Fruit fly (Drosophila melanogaster): Measurements from ENCODE around the gene Nup43.

Nup43 gene

DNA sequence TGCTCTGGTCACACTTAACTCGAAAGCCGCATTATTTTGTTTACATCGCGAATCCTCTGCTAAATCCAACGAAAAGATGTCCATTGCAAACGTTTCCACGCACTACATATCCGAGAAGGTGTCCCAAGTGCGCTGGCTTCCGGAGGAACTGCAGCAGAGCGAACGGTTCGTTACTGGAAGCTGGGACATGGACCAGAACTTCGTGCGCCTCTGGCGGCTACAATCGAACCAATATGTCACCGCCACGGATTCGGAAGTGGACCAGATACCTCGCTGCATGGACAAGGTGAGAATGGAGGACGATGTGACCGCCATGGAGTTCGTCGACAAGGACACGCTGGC is 177 bp downstream of the Nup43 start:
- TF ChIP-seq CG12768 (GFP tag; optimal IDR thresholded peaks at IDR 0.05), result no peak
- TF ChIP-seq Clk (GFP tag; optimal IDR thresholded peaks at IDR 0.05), result no peak
- no peak for TF ChIP-seq bab1 (GFP tag; optimal IDR thresholded peaks at IDR 0.05)
- TF ChIP-seq CG7045 (GFP tag; optimal IDR thresholded peaks at IDR 0.05), result no peak
- TF ChIP-seq kay (GFP tag; ENCODE audit: borderline replicate concordance), result no peak
- TF ChIP-seq pad (GFP tag; optimal IDR thresholded peaks at IDR 0.05), result no peak
- no peak for TF ChIP-seq cic (GFP tag; optimal IDR thresholded peaks at IDR 0.05)
- no peak for TF ChIP-seq Hr96 (GFP tag; optimal IDR thresholded peaks at IDR 0.05)
- no peak for TF ChIP-seq Crg-1 (GFP tag; optimal IDR thresholded peaks at IDR 0.05)
- no peak for TF ChIP-seq CG33017 (tag; optimal IDR thresholded peaks at IDR 0.05)
- no peak for TF ChIP-seq CG1620 (GFP tag; optimal IDR thresholded peaks at IDR 0.05)
- no peak for TF ChIP-seq CG7101 (tag; optimal IDR thresholded peaks at IDR 0.05)

dm6 chr3R:18368595-18368994 is 2.2 kb downstream of the Nup43 start:
- TF ChIP-seq Clk (GFP tag; optimal IDR thresholded peaks at IDR 0.05) (no peak), CG33017 (tag; optimal IDR thresholded peaks at IDR 0.05) (no peak), Mnt (GFP tag; optimal IDR thresholded peaks at IDR 0.05) (no peak), CG14711 (tag; optimal IDR thresholded peaks at IDR 0.05) (no peak), cnc (optimal IDR thresholded peaks at IDR 0.05) (no peak), Crg-1 (GFP tag; optimal IDR thresholded peaks at IDR 0.05) (no peak), CG12768 (GFP tag; optimal IDR thresholded peaks at IDR 0.05) (no peak), ovo (GFP tag; optimal IDR thresholded peaks at IDR 0.05) (no peak), tj (GFP tag; optimal IDR thresholded peaks at IDR 0.05) (no peak), CG1620 (GFP tag; optimal IDR thresholded peaks at IDR 0.05) (no peak), kay (GFP tag; ENCODE audit: borderline replicate concordance) (no peak), pad (GFP tag; optimal IDR thresholded peaks at IDR 0.05) (no peak), cic (GFP tag; optimal IDR thresholded peaks at IDR 0.05) (no peak), CG7045 (GFP tag; optimal IDR thresholded peaks at IDR 0.05) (no peak), toe (GFP tag; optimal IDR thresholded peaks at IDR 0.05) (no peak), Hr96 (GFP tag; optimal IDR thresholded peaks at IDR 0.05) (no peak), CG7101 (tag; optimal IDR thresholded peaks at IDR 0.05) (no peak), CG11617 (GFP tag; optimal IDR thresholded peaks at IDR 0.05) (no peak)

- TF ChIP-seq bab1 (GFP tag; optimal IDR thresholded peaks at IDR 0.05) (no peak), tj (GFP tag; optimal IDR thresholded peaks at IDR 0.05) (peak; percentile 22), pad (GFP tag; optimal IDR thresholded peaks at IDR 0.05) (no peak)
Measured at dm6 chr3R:18371346-18371745, 4.9 kb downstream of the Nup43 start.

DNA sequence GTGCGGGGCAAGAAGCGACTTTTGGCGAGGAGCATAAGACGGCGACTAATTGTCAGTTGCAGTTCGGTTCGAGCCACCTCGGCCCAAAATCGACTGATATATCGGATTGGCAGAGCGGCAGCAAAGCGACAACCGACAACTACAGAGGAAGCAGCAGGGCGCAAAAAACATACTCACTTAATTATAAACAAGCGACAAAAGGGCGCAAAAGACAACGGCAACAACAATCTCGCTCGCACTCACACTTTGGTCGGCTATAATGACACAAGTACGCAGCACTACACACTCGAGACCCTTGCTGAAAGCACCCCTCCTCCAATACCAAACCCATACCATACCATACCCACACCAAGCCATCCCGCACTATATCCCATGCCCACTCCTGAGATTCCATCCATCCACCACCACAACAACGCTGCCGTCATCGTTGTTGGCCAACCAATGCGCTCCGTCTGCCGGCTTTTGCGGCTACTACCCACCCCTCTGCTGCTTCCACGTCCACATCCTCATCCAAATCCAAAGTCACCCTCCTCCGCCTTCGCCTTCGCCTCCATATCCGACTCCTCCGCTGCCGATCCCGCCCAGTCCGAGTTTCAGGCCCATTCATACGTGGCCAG is 6.4 kb downstream of the Nup43 start, which contains the start of gene gl:
Gene gl (minus strand): TSS at position 51 of the 617 bp plus-strand sequence.
- TF ChIP-seq CG5204 (GFP tag; optimal IDR thresholded peaks at IDR 0.05) (no peak), Mnt (GFP tag; optimal IDR thresholded peaks at IDR 0.05) (no peak), pad (GFP tag; optimal IDR thresholded peaks at IDR 0.05) (no peak), Hr96 (GFP tag; optimal IDR thresholded peaks at IDR 0.05) (no peak), CG1620 (GFP tag; optimal IDR thresholded peaks at IDR 0.05) (no peak), CG12768 (GFP tag; optimal IDR thresholded peaks at IDR 0.05) (no peak), CG33017 (tag; optimal IDR thresholded peaks at IDR 0.05) (no peak), kay (GFP tag; ENCODE audit: borderline replicate concordance) (no peak), tj (GFP tag; optimal IDR thresholded peaks at IDR 0.05) (no peak), CG7045 (GFP tag; optimal IDR thresholded peaks at IDR 0.05) (no peak), CG7101 (tag; optimal IDR thresholded peaks at IDR 0.05) (no peak), CG11617 (GFP tag; optimal IDR thresholded peaks at IDR 0.05) (no peak), Clk (GFP tag; optimal IDR thresholded peaks at IDR 0.05) (no peak), toe (GFP tag; optimal IDR thresholded peaks at IDR 0.05) (no peak), CG14711 (tag; optimal IDR thresholded peaks at IDR 0.05) (no peak), cnc (optimal IDR thresholded peaks at IDR 0.05) (no peak), bab1 (GFP tag; optimal IDR thresholded peaks at IDR 0.05) (no peak), Crg-1 (GFP tag; optimal IDR thresholded peaks at IDR 0.05) (no peak), ovo (GFP tag; optimal IDR thresholded peaks at IDR 0.05) (no peak)

- peak; percentile 71 for TF ChIP-seq kay (GFP tag; ENCODE audit: borderline replicate concordance)
- no peak for TF ChIP-seq bab1 (GFP tag; optimal IDR thresholded peaks at IDR 0.05)
Measured at dm6 chr3R:18380251-18380812, 13.9 kb downstream of the Nup43 start.

DNA sequence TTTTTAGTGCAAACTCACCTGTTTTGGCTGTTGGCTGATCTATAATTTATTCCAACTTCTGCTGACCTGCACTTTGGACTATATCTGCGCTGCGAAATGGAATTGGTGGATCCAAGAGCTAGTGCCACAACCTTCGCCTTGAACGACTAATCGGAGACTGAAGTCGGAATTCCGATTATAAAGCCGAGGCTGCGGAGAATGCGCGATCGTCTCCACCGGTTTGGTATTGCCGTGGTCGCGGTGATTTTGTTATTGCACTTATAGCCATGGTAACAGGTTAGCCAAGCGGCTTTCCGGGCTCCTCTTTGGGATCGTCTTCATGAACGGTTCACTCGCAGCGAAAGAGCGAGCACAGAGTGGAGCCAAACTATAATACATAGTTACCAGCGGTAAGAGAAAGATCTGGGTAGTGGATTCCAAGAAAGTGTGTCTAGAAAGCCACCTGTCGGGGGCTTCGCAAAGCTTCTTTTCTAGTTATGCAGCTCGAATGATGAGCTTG is 14.6 kb downstream of the Nup43 start, which contains the start of gene CG7675:
Gene CG7675 (minus strand): TSS at position 165 of the 499 bp plus-strand sequence.
- TF ChIP-seq CG5204 (GFP tag; optimal IDR thresholded peaks at IDR 0.05), result no peak
- no peak for TF ChIP-seq cic (GFP tag; optimal IDR thresholded peaks at IDR 0.05)
- no peak for TF ChIP-seq toe (GFP tag; optimal IDR thresholded peaks at IDR 0.05)
- TF ChIP-seq CG7101 (tag; optimal IDR thresholded peaks at IDR 0.05), result no peak
- peak; percentile 95 for TF ChIP-seq tj (GFP tag; optimal IDR thresholded peaks at IDR 0.05)
- TF ChIP-seq CG11617 (GFP tag; optimal IDR thresholded peaks at IDR 0.05), result no peak
- TF ChIP-seq CG33017 (tag; optimal IDR thresholded peaks at IDR 0.05), result no peak
- no peak for TF ChIP-seq cnc (optimal IDR thresholded peaks at IDR 0.05)
- no peak for TF ChIP-seq kay (GFP tag; ENCODE audit: borderline replicate concordance)
- peak; percentile 52 for TF ChIP-seq bab1 (GFP tag; optimal IDR thresholded peaks at IDR 0.05)
- TF ChIP-seq CG7045 (GFP tag; optimal IDR thresholded peaks at IDR 0.05), result no peak

All from whole organism, adult.